Fruit fly (Drosophila melanogaster) whole organism, pupa: ENCODE results near the gene MESR3.

ENCODE experiments used
- CG12605 ChIP-seq: fragments of 200-800 bp; sonication (Bioruptor generic); IDR thresholded peaks from 2 replicates; pipeline ENCODE4 v1.3.6; 2022; ENCODE audit warnings: missing biosample characterization, missing genetic modification characterization
- Pif1B ChIP-seq: fragments of 200-800 bp; sonication (Bioruptor generic); optimal IDR thresholded peaks from 3 replicates; lab custom pipeline; 2016; ENCODE audit warnings: missing biosample characterization, missing genetic modification characterization

- TF ChIP-seq CG12605 (GFP tag; lab: Robert Waterston, UW) (no peak), Pif1B (GFP tag; lab: Kevin White, UChicago) (no peak)
Measured at dm6 chr2L:18596871-18597338, 20.2 kb upstream of the MESR3 start, which contains the start of gene amos.
